Fruit fly (Drosophila melanogaster): ENCODE measurements around the gene Eip93F.

Gene Eip93F

dm6 chr3R:21906867-21907266 is 42.0 kb upstream of the Eip93F start:
- TF ChIP-seq CG12605 (GFP tag; IDR thresholded peaks at IDR 0.05): no peak
- TF ChIP-seq Pif1B (GFP tag; optimal IDR thresholded peaks at IDR 0.05): no peak
- TF ChIP-seq CG9948 (tag; optimal IDR thresholded peaks at IDR 0.05): peak; percentile 39
- TF ChIP-seq CG8301 (tag; optimal IDR thresholded peaks at IDR 0.05): peak; percentile 50
- no peak for TF ChIP-seq CG32121 (GFP tag; IDR thresholded peaks at IDR 0.05)
- TF ChIP-seq CG14655 (GFP tag; optimal IDR thresholded peaks at IDR 0.05): peak; percentile 76
- TF ChIP-seq Snoo (tag; optimal IDR thresholded peaks at IDR 0.05): no peak
- peak; percentile 4 for TF ChIP-seq CG17806 (tag; optimal IDR thresholded peaks at IDR 0.05)

dm6 chr3R:21911516-21911915 is 37.4 kb upstream of the Eip93F start, which contains the start of gene Qsox3:
Gene Qsox3 (plus strand): TSS chr3R:21911816.
- TF ChIP-seq D1 (tag; optimal IDR thresholded peaks at IDR 0.05): no peak
- no peak for TF ChIP-seq CG10348 (GFP tag; IDR thresholded peaks at IDR 0.05)
- TF ChIP-seq Pif1B (GFP tag; optimal IDR thresholded peaks at IDR 0.05): no peak
- no peak for TF ChIP-seq CG12605 (GFP tag; IDR thresholded peaks at IDR 0.05)
- no peak for TF ChIP-seq CG17806 (tag; optimal IDR thresholded peaks at IDR 0.05)
- TF ChIP-seq rn (GFP tag; IDR thresholded peaks at IDR 0.05): no peak
- no peak for TF ChIP-seq CG32121 (GFP tag; IDR thresholded peaks at IDR 0.05)
- TF ChIP-seq Ets98B (GFP tag; IDR thresholded peaks at IDR 0.05): no peak
- no peak for TF ChIP-seq fd96Ca (GFP tag; IDR thresholded peaks at IDR 0.05)
- no peak for TF ChIP-seq CG15710 (tag; optimal IDR thresholded peaks at IDR 0.05)
- TF ChIP-seq EcR (GFP tag; optimal IDR thresholded peaks at IDR 0.05): no peak
- TF ChIP-seq CG4496 (GFP tag; IDR thresholded peaks at IDR 0.05): no peak
- TF ChIP-seq Pif1A (GFP tag; optimal IDR thresholded peaks at IDR 0.05): no peak
- no peak for TF ChIP-seq CG8159 (tag; optimal IDR thresholded peaks at IDR 0.05)
- TF ChIP-seq CG34367 (tag; optimal IDR thresholded peaks at IDR 0.05): no peak

- TF ChIP-seq Ets98B (GFP tag; IDR thresholded peaks at IDR 0.05): no peak
- TF ChIP-seq CG8301 (tag; optimal IDR thresholded peaks at IDR 0.05): no peak
- no peak for TF ChIP-seq CG8159 (tag; optimal IDR thresholded peaks at IDR 0.05)
- TF ChIP-seq EcR (GFP tag; optimal IDR thresholded peaks at IDR 0.05): no peak
- TF ChIP-seq CG9948 (tag; optimal IDR thresholded peaks at IDR 0.05): no peak
- TF ChIP-seq CG14655 (GFP tag; optimal IDR thresholded peaks at IDR 0.05): no peak
- TF ChIP-seq rn (GFP tag; IDR thresholded peaks at IDR 0.05): no peak
These were observed 35.5 kb upstream of the Eip93F start, which contains the start of gene Qsox2 for dm6 chr3R:21913447-21913846. Gene Qsox2 (plus strand): TSS chr3R:21913747.

- TF ChIP-seq CG10348 (GFP tag; IDR thresholded peaks at IDR 0.05): no peak
- no peak for TF ChIP-seq Pif1B (GFP tag; optimal IDR thresholded peaks at IDR 0.05)
- TF ChIP-seq Ets98B (GFP tag; IDR thresholded peaks at IDR 0.05): no peak
- no peak for TF ChIP-seq CG34367 (tag; optimal IDR thresholded peaks at IDR 0.05)
- TF ChIP-seq CG8301 (tag; optimal IDR thresholded peaks at IDR 0.05): no peak
- no peak for TF ChIP-seq Snoo (tag; optimal IDR thresholded peaks at IDR 0.05)
- TF ChIP-seq CG9948 (tag; optimal IDR thresholded peaks at IDR 0.05): no peak
These were observed 31.9 kb upstream of the Eip93F start for dm6 chr3R:21916987-21917386.

dm6 chr3R:21920495-21920894 is 28.4 kb upstream of the Eip93F start:
- TF ChIP-seq CG9948 (tag; optimal IDR thresholded peaks at IDR 0.05) (peak; percentile 15), CG15710 (tag; optimal IDR thresholded peaks at IDR 0.05) (no peak), rn (GFP tag; IDR thresholded peaks at IDR 0.05) (no peak), CG8301 (tag; optimal IDR thresholded peaks at IDR 0.05) (peak; percentile 57), CG14655 (GFP tag; optimal IDR thresholded peaks at IDR 0.05) (peak; percentile 66), D1 (tag; optimal IDR thresholded peaks at IDR 0.05) (no peak), CG4496 (GFP tag; IDR thresholded peaks at IDR 0.05) (peak; percentile 63; the same call in 2 of the 3 replicates), CG32121 (GFP tag; IDR thresholded peaks at IDR 0.05) (no peak), CG12605 (GFP tag; IDR thresholded peaks at IDR 0.05) (no peak), CG17806 (tag; optimal IDR thresholded peaks at IDR 0.05) (peak; percentile 21), CG8159 (tag; optimal IDR thresholded peaks at IDR 0.05) (no peak), Ets98B (GFP tag; IDR thresholded peaks at IDR 0.05) (0 out of 2 replicates have a peak, but pooled peaks have one; percentile 28), fd96Ca (GFP tag; IDR thresholded peaks at IDR 0.05) (no peak)

dm6 chr3R:21921363-21922208 is 27.3 kb upstream of the Eip93F start:
- TF ChIP-seq CG17806 (tag; optimal IDR thresholded peaks at IDR 0.05): peak; percentile 70
- no peak for TF ChIP-seq rn (GFP tag; IDR thresholded peaks at IDR 0.05)
- TF ChIP-seq Pif1B (GFP tag; optimal IDR thresholded peaks at IDR 0.05): peak; percentile 51
- no peak for TF ChIP-seq gl (tag; optimal IDR thresholded peaks at IDR 0.05)
- TF ChIP-seq CG10348 (GFP tag; IDR thresholded peaks at IDR 0.05): no peak
- peak; percentile 93 for TF ChIP-seq EcR (GFP tag; optimal IDR thresholded peaks at IDR 0.05)
- peak; percentile 64 for TF ChIP-seq Pif1A (GFP tag; optimal IDR thresholded peaks at IDR 0.05)
- peak; percentile 44 for TF ChIP-seq D1 (tag; optimal IDR thresholded peaks at IDR 0.05)
- TF ChIP-seq CG8159 (tag; optimal IDR thresholded peaks at IDR 0.05): peak; percentile 90
- TF ChIP-seq CG12605 (GFP tag; IDR thresholded peaks at IDR 0.05): no peak
- TF ChIP-seq Snoo (tag; optimal IDR thresholded peaks at IDR 0.05): peak; percentile 60
- no peak for TF ChIP-seq CG13204 (GFP tag; optimal IDR thresholded peaks at IDR 0.05)
- 0 out of 3 replicates have a peak, but pooled peaks have one; percentile 43 for TF ChIP-seq CG4496 (GFP tag; IDR thresholded peaks at IDR 0.05)
- no peak for TF ChIP-seq fd96Ca (GFP tag; IDR thresholded peaks at IDR 0.05)
- TF ChIP-seq CG32121 (GFP tag; IDR thresholded peaks at IDR 0.05): peak; percentile 39; the same call in 1 of the 2 replicates
- TF ChIP-seq CG8301 (tag; optimal IDR thresholded peaks at IDR 0.05): peak; percentile 46
- TF ChIP-seq Ets98B (GFP tag; IDR thresholded peaks at IDR 0.05): no peak
- peak; percentile 84 for TF ChIP-seq CG9948 (tag; optimal IDR thresholded peaks at IDR 0.05)
- TF ChIP-seq CG14655 (GFP tag; optimal IDR thresholded peaks at IDR 0.05): peak; percentile 76
- peak; percentile 71 for TF ChIP-seq CG34367 (tag; optimal IDR thresholded peaks at IDR 0.05)
- peak; percentile 82 for TF ChIP-seq CG15710 (tag; optimal IDR thresholded peaks at IDR 0.05)

All from whole organism, pupa.